Fruit fly (Drosophila melanogaster): ENCODE measurements around the gene smp-30.

smp-30 gene

DNA sequence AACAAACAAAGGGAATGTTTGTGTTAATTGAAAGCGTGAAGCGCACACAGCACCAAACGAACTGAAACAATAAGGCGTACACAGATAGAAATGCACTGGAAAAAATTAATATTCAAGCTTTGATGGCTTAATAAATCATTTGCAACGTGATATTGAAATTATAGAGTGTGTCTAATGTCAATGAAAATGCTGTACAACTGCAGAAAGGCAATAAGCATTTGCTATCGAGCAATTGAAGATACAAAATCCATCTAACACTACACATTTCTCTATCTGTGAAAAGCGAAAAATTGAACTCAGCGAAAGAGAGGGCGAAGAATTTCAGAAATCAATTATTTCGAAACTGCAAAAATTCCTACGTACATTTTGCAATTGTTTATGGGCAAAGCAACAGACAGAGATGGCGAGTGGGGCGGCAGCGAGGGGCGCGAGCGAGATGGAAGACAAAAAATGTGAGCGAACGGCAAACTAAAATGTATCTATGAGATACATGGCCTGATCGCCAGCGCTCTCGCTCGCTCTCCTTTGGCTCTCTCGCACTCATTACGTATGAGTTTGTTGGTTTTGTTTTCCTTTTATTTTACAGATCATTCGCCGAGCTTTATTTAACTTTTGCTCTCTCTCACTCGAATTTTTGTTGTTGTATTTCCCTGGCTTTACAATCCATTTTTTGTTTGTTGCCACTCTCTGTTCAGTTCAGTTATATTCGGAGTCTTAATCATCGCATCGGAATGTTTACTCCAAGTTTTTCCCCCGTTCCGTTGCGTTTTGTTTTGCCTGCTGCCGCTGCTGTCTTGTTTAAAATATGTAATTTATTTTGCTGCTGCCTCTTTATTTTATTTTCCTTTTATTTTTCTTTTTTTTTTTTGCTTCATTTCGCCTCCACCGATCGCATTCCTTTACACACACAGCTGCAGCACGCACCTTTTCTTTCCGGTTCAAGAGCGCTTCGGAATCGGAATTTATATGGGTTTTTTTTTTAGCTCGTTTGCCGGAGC is 28.8 kb downstream of the smp-30 start (continued):
- no peak for TF ChIP-seq da (GFP tag; optimal IDR thresholded peaks at IDR 0.05)
- peak; percentile 30 for TF ChIP-seq Nf-YB (GFP tag; optimal IDR thresholded peaks at IDR 0.05)
- peak; percentile 72 for TF ChIP-seq Chrac-16 (GFP tag; optimal IDR thresholded peaks at IDR 0.05)
- peak; percentile 29 for TF ChIP-seq CG8359 (GFP tag; optimal IDR thresholded peaks at IDR 0.05; ENCODE audit: borderline replicate concordance)
- TF ChIP-seq nom (GFP tag; optimal IDR thresholded peaks at IDR 0.05): peak; percentile 47
- peak; percentile 77 for TF ChIP-seq tio (GFP tag; optimal IDR thresholded peaks at IDR 0.05)
- peak; percentile 20 for TF ChIP-seq Nf-YC (tag; optimal IDR thresholded peaks at IDR 0.05)
- TF ChIP-seq dm (GFP tag; optimal IDR thresholded peaks at IDR 0.05): peak; percentile 26
- peak; percentile 30 for TF ChIP-seq CG15479 (GFP tag; optimal IDR thresholded peaks at IDR 0.05)
- no peak for TF ChIP-seq Dip2 (GFP tag; IDR thresholded peaks at IDR 0.05)
- TF ChIP-seq shn (GFP tag; optimal IDR thresholded peaks at IDR 0.05): peak; percentile 61
- peak; percentile 71 for TF ChIP-seq CG17361 (GFP tag; IDR thresholded peaks at IDR 0.05)
- TF ChIP-seq ind (GFP tag; optimal IDR thresholded peaks at IDR 0.05): peak; percentile 70
- peak; percentile 70 for TF ChIP-seq ems (GFP tag; optimal IDR thresholded peaks at IDR 0.05)
- TF ChIP-seq danr (GFP tag; IDR thresholded peaks at IDR 0.05): peak; percentile 51; the same call in 1 of the 2 replicates
- no peak for TF ChIP-seq Scr (GFP tag; IDR thresholded peaks at IDR 0.05; ENCODE audit: partially characterized antibody)
- TF ChIP-seq jumu (GFP tag; optimal IDR thresholded peaks at IDR 0.05): peak; percentile 51
- TF ChIP-seq HLHmδ (GFP tag; optimal IDR thresholded peaks at IDR 0.05): no peak
- TF ChIP-seq ranshi (GFP tag; IDR thresholded peaks at IDR 0.05): peak; percentile 70
- TF ChIP-seq D19A (tag; optimal IDR thresholded peaks at IDR 0.05): peak; percentile 49
- peak; percentile 14 for TF ChIP-seq CG8089 (GFP tag; optimal IDR thresholded peaks at IDR 0.05)
- TF ChIP-seq CG10147 (GFP tag; optimal IDR thresholded peaks at IDR 0.05): peak; percentile 26
- TF ChIP-seq ab (GFP tag; optimal IDR thresholded peaks at IDR 0.05): peak; percentile 72
- peak in 1 of 2 experiments; percentile 89 for TF ChIP-seq eve (GFP tag; optimal IDR thresholded peaks at IDR 0.05)
- peak; percentile 25 for TF ChIP-seq Dip3 (GFP tag; optimal IDR thresholded peaks at IDR 0.05)
- TF ChIP-seq Lim3 (GFP tag; IDR thresholded peaks at IDR 0.05): 0 out of 2 replicates have a peak, but pooled peaks have one; percentile 22
- peak; percentile 44 for TF ChIP-seq CG8281 (tag; optimal IDR thresholded peaks at IDR 0.05)
- TF ChIP-seq chif (GFP tag; optimal IDR thresholded peaks at IDR 0.05): peak; percentile 21 to 71
- TF ChIP-seq CG1832 (GFP tag; optimal IDR thresholded peaks at IDR 0.05): peak; percentile 89
- TF ChIP-seq CG17385 (GFP tag; optimal IDR thresholded peaks at IDR 0.05): peak; percentile 32
- peak; percentile 35 for TF ChIP-seq CG18619 (GFP tag; optimal IDR thresholded peaks at IDR 0.05)
- TF ChIP-seq Med (GFP tag): peak; percentile 94
- peak; percentile 39; the same call in 1 of the 2 replicates for TF ChIP-seq klu (GFP tag; IDR thresholded peaks at IDR 0.05)
- TF ChIP-seq CG17802 (tag; optimal IDR thresholded peaks at IDR 0.05): peak; percentile 38
- peak; percentile 38; the same call in 1 of the 3 replicates for TF ChIP-seq jigr1 (GFP tag; IDR thresholded peaks at IDR 0.05)
- TF ChIP-seq Neu2 (GFP tag; optimal IDR thresholded peaks at IDR 0.05; ENCODE audit: borderline replicate concordance): no peak
- peak; percentile 59 for TF ChIP-seq pnt (GFP tag; optimal IDR thresholded peaks at IDR 0.05)
- TF ChIP-seq CG8290 (GFP tag; optimal IDR thresholded peaks at IDR 0.05): no peak
- peak in 1 of 2 experiments; percentile 76 for TF ChIP-seq CG8290 (tag; optimal IDR thresholded peaks at IDR 0.05)
- TF ChIP-seq inv (GFP tag; IDR thresholded peaks at IDR 0.05; ENCODE audit: partially characterized antibody): no peak
- no peak for TF ChIP-seq CG42726 (GFP tag; IDR thresholded peaks at IDR 0.05; ENCODE audit: partially characterized antibody)
- no peak for TF ChIP-seq usp (GFP tag; optimal IDR thresholded peaks at IDR 0.05)
- peak; percentile 93 for TF ChIP-seq sens (GFP tag)
- TF ChIP-seq Bteb2 (GFP tag; optimal IDR thresholded peaks at IDR 0.05): peak; percentile 35
- no peak for TF ChIP-seq CG14965 (GFP tag; optimal IDR thresholded peaks at IDR 0.05; ENCODE audit: borderline replicate concordance)
- peak; percentile 40 for TF ChIP-seq CG5245 (GFP tag; optimal IDR thresholded peaks at IDR 0.05)
- TF ChIP-seq row (GFP tag; IDR thresholded peaks at IDR 0.05): peak; percentile 76
- TF ChIP-seq bab2 (GFP tag; optimal IDR thresholded peaks at IDR 0.05): peak; percentile 76

Data from whole organism, embryonic.